Fruit fly (Drosophila melanogaster): ENCODE measurements around the gene Dci.

The Dci gene

DNA sequence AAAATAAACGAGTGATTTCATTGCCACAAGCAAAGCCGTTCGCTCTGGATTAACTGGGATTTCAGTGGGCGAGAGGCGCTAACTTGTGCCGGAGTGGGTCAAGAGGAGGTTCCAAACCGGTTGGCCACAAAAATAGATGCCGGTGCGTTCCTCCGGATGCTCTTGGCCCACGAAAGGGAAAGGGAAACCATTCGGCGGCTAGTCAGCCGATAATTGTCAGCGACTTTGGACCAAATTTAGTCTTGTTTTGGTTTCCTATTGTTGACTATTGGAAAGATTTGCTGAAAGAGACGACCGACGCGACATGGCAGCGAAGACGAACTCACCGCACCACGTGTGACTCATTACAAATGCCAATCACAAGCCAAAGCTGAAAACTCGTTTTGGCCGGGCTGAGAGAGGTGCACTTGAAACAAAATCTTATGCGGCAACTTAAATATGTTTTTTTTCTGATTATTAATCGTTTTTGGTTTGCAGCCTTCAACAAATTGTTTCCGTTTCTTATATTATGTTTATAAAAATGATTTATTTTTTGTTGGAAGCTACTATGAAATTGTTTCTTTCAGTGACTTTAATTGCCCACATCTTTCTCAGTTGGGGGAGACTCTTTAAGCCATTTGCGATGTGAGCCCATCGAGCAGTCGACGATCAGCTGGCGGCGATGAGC is 44.3 kb downstream of the Dci start, which contains the start of gene CG34056 (continued):
- TF ChIP-seq emc (GFP tag; optimal IDR thresholded peaks at IDR 0.05) (peak; percentile 66), prd (optimal IDR thresholded peaks at IDR 0.05) (no peak), prd (GFP tag; IDR thresholded peaks at IDR 0.05) (peak; percentile 96), Gsc (GFP tag; IDR thresholded peaks at IDR 0.05) (peak; percentile 85; the same call in 1 of the 2 replicates), Hmr (GFP tag; optimal IDR thresholded peaks at IDR 0.05) (peak; percentile 85), slp2 (GFP tag; optimal IDR thresholded peaks at IDR 0.05) (peak; percentile 69), scrt (GFP tag; optimal IDR thresholded peaks at IDR 0.05) (peak; percentile 88), Lhr (GFP tag; optimal IDR thresholded peaks at IDR 0.05) (peak; percentile 44), gt (GFP tag; IDR thresholded peaks at IDR 0.05) (peak; percentile 77), CG30431 (GFP tag; optimal IDR thresholded peaks at IDR 0.05) (peak; percentile 60), CG12236 (GFP tag; optimal IDR thresholded peaks at IDR 0.05) (peak; percentile 72), CG10366 (GFP tag; IDR thresholded peaks at IDR 0.05) (peak; percentile 94), gcm (GFP tag; optimal IDR thresholded peaks at IDR 0.05) (peak; percentile 90), ATbp (GFP tag; optimal IDR thresholded peaks at IDR 0.05) (peak; percentile 92), NC2α (GFP tag; optimal IDR thresholded peaks at IDR 0.05) (no peak), CG4360 (GFP tag; IDR thresholded peaks at IDR 0.05) (peak; percentile 77; the same call in 1 of the 2 replicates), crc (GFP tag; optimal IDR thresholded peaks at IDR 0.05) (peak; percentile 85), CG13624 (GFP tag; optimal IDR thresholded peaks at IDR 0.05) (peak; percentile 84), lov (optimal IDR thresholded peaks at IDR 0.05) (no peak), lov (GFP tag; IDR thresholded peaks at IDR 0.05) (peak; percentile 93), chn (GFP tag; optimal IDR thresholded peaks at IDR 0.05) (peak; percentile 64), Dll (GFP tag; IDR thresholded peaks at IDR 0.05; ENCODE audit: partially characterized antibody) (0 out of 4 replicates have a peak, but pooled peaks have one; percentile 44), sqz (GFP tag; optimal IDR thresholded peaks at IDR 0.05) (peak; percentile 93), gce (GFP tag; IDR thresholded peaks at IDR 0.05) (peak; percentile 94), E2f2 (GFP tag; IDR thresholded peaks at IDR 0.05) (peak; percentile 76), CG4282 (GFP tag; optimal IDR thresholded peaks at IDR 0.05) (no peak), CG31441 (GFP tag; IDR thresholded peaks at IDR 0.05) (peak; percentile 96), sd (tag; optimal IDR thresholded peaks at IDR 0.05) (peak; percentile 77), CG6683 (GFP tag; optimal IDR thresholded peaks at IDR 0.05) (peak; percentile 88), stwl (tag; optimal IDR thresholded peaks at IDR 0.05) (peak; percentile 23), bbx (GFP tag; IDR thresholded peaks at IDR 0.05; ENCODE audit: partially characterized antibody) (no peak), tll (GFP tag; optimal IDR thresholded peaks at IDR 0.05) (peak in 1 of 2 experiments; percentile 7), Hr78 (GFP tag; optimal IDR thresholded peaks at IDR 0.05) (peak in 1 of 2 experiments; percentile 80), BEAF-32 (GFP tag; optimal IDR thresholded peaks at IDR 0.05) (no peak), chif (GFP tag; optimal IDR thresholded peaks at IDR 0.05) (peak; percentile 61 to 68), CG17186 (GFP tag; optimal IDR thresholded peaks at IDR 0.05) (peak; percentile 44), CG10979 (tag; optimal IDR thresholded peaks at IDR 0.05) (peak; percentile 94), CG8290 (GFP tag; optimal IDR thresholded peaks at IDR 0.05) (peak; percentile 88), CG8290 (tag; optimal IDR thresholded peaks at IDR 0.05) (no peak), Dip2 (GFP tag; IDR thresholded peaks at IDR 0.05) (peak; percentile 45; the same call in 1 of the 2 replicates), Optix (GFP tag; IDR thresholded peaks at IDR 0.05) (peak; percentile 85), Mes4 (GFP tag; optimal IDR thresholded peaks at IDR 0.05) (peak; percentile 44), schlank (tag; optimal IDR thresholded peaks at IDR 0.05) (peak; percentile 49), lbe (GFP tag; optimal IDR thresholded peaks at IDR 0.05) (peak; percentile 97), CG10431 (GFP tag; optimal IDR thresholded peaks at IDR 0.05) (peak; percentile 46), NfI (GFP tag; optimal IDR thresholded peaks at IDR 0.05) (peak; percentile 81), CG12769 (tag; optimal IDR thresholded peaks at IDR 0.05) (peak; percentile 94), CG16779 (GFP tag; IDR thresholded peaks at IDR 0.05) (peak; percentile 76), C15 (GFP tag; IDR thresholded peaks at IDR 0.05) (peak; percentile 82), sens-2 (GFP tag; IDR thresholded peaks at IDR 0.05) (peak; percentile 84)

Measured in whole organism, embryonic.